Worm (Caenorhabditis elegans) whole organism, early embryonic: ENCODE measurements around the gene cpr-8.

ENCODE experiments used
- aly-1 ChIP-seq: sonication (generic microtip); optimal IDR thresholded peaks from 2 replicates; lab custom pipeline; 2016; ENCODE audit warnings: missing genetic modification characterization, missing compliant biosample characterization
- ama-1 ChIP-seq: fragments of 150-350 bp; optimal IDR thresholded peaks from 2 replicates; lab custom pipeline; 2014
- hmbx-1 ChIP-seq: sonication (generic microtip); optimal IDR thresholded peaks from 2 replicates; lab custom pipeline; 2016; ENCODE audit warnings: mild to moderate bottlenecking, missing genetic modification characterization, missing compliant biosample characterization

ce11 chrV:1100280-1100679 lies 34.1 kb upstream of the cpr-8 start, which contains the start of gene Y50D4B.2:
- TF ChIP-seq aly-1 (tag; lab: Kevin White, UChicago) (no peak), hmbx-1 (tag; lab: Kevin White, UChicago) (no peak), ama-1 (lab: Kevin White, UChicago) (no peak)
